Worm (Caenorhabditis elegans) whole organism, L4/young adult: Measurements from ENCODE around the gene dhhc-6.

ENCODE experiments used
- W03F9.2 ChIP-seq: fragments of 150-350 bp; optimal IDR thresholded peaks from 2 replicates; lab custom pipeline; 2014; ENCODE audit warnings: missing biosample characterization, missing genetic modification characterization
- him-1 ChIP-seq: sonication (generic microtip); optimal IDR thresholded peaks from 2 replicates; lab custom pipeline; 2016; ENCODE audit warnings: missing genotype, missing genetic modification reagents, missing genetic modification characterization, missing compliant biosample characterization

DNA sequence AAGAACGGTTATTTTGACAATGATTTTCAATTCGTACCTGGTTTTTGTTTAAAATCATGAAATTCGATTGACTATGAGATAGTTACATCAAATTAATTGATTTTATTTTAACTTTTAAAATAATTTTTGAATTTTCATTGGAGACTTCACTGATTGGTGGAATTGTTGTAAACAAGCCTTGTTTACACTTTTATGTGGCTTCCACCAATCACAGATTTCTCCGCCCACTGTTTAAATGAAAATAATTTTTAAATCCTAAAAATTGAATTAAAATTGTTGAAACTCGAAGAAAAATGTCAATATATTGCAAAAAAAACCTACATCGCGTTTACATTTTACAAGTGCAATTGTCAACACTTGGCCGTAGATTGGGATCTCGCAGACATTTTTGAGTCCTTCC lies 4.2 kb upstream of the dhhc-6 start:
- TF ChIP-seq W03F9.2 (tag; lab: Kevin White, UChicago) (no peak), him-1 (tag; lab: Kevin White, UChicago) (no peak)
